Worm (Caenorhabditis elegans) whole organism, L3 larva: ENCODE data around the gene srw-59.

ENCODE experiments used
- ZK546.5 ChIP-seq: sonication (generic microtip); optimal IDR thresholded peaks from 2 replicates; lab custom pipeline; 2017; ENCODE audit warnings: missing biosample characterization, missing genetic modification characterization
- ama-1 ChIP-seq: fragments of 150-350 bp; optimal IDR thresholded peaks from 2 replicates; lab custom pipeline; 2018
- ceh-16 ChIP-seq: sonication (generic microtip); optimal IDR thresholded peaks from 2 replicates; lab custom pipeline; 2017; ENCODE audit warnings: missing biosample characterization, missing genetic modification characterization
- ceh-28 ChIP-seq: fragments of 150-350 bp; optimal IDR thresholded peaks from 2 replicates; lab custom pipeline; 2014; ENCODE audit warnings: missing biosample characterization, missing genetic modification reagents, missing genetic modification characterization
- ceh-9 ChIP-seq: sonication (generic microtip); optimal IDR thresholded peaks from 2 replicates; lab custom pipeline; 2018; ENCODE audit warnings: missing biosample characterization, missing genetic modification characterization
- daf-12 ChIP-seq: fragments of 150-350 bp; optimal IDR thresholded peaks from 2 replicates; lab custom pipeline; 2014; ENCODE audit warnings: missing biosample characterization, missing genetic modification reagents, missing genetic modification characterization
- egl-27 ChIP-seq: sonication (generic microtip); optimal IDR thresholded peaks from 4 replicates; lab custom pipeline; 2017; ENCODE audit warnings: missing biosample characterization, missing genetic modification reagents, missing genetic modification characterization
- egl-5 ChIP-seq: fragments of 150-350 bp; optimal IDR thresholded peaks from 2 replicates; lab custom pipeline; 2017; ENCODE audit warnings: missing biosample characterization, missing genetic modification reagents, missing genetic modification characterization, inconsistent platforms
- elt-1 ChIP-seq: fragments of 150-350 bp; optimal IDR thresholded peaks from 2 replicates; lab custom pipeline; 2014; ENCODE audit warnings: missing biosample characterization, missing genetic modification characterization
- elt-2 ChIP-seq: sonication (generic microtip); optimal IDR thresholded peaks from 2 replicates; lab custom pipeline; 2016; ENCODE audit warnings: missing genetic modification reagents, mild to moderate bottlenecking, missing genetic modification characterization, missing compliant biosample characterization
- eor-1 ChIP-seq, 2 experiments: fragments of 150-350 bp; optimal IDR thresholded peaks; 2 replicates each; lab custom pipeline; 2014 to 2018; ENCODE audit warnings: missing biosample characterization in 2 of 2, missing genetic modification characterization in 2 of 2
- fos-1 ChIP-seq: fragments of 150-350 bp; optimal IDR thresholded peaks from 2 replicates; lab custom pipeline; 2014; ENCODE audit warnings: missing biosample characterization, missing genetic modification characterization
- lin-15B ChIP-seq: fragments of 150-350 bp; optimal IDR thresholded peaks from 2 replicates; lab custom pipeline; 2014; ENCODE audit warnings: missing biosample characterization, missing genetic modification characterization
- lin-39 ChIP-seq: fragments of 150-350 bp; optimal IDR thresholded peaks from 2 replicates; lab custom pipeline; 2018; ENCODE audit warnings: missing biosample characterization, missing genetic modification reagents, missing genetic modification characterization
- lsy-12 ChIP-seq: sonication (generic microtip); optimal IDR thresholded peaks from 2 replicates; lab custom pipeline; 2016; ENCODE audit warnings: mild to moderate bottlenecking, missing genetic modification characterization, missing compliant biosample characterization
- mdl-1 ChIP-seq: fragments of 150-350 bp; optimal IDR thresholded peaks from 2 replicates; lab custom pipeline; 2014; ENCODE audit warnings: missing biosample characterization, missing genetic modification characterization
- nfya-1 ChIP-seq: sonication (generic microtip); optimal IDR thresholded peaks from 2 replicates; lab custom pipeline; 2017; ENCODE audit warnings: missing genetic modification characterization, mild to moderate bottlenecking, missing compliant biosample characterization, antibody characterized with exemption, moderate library complexity; ENCODE audit not compliant: insufficient read depth
- nhr-12 ChIP-seq: fragments of 150-350 bp; optimal IDR thresholded peaks from 2 replicates; lab custom pipeline; 2014; ENCODE audit warnings: missing biosample characterization, missing genetic modification characterization
- nhr-23 ChIP-seq: fragments of 150-350 bp; optimal IDR thresholded peaks from 2 replicates; lab custom pipeline; 2014; ENCODE audit warnings: missing biosample characterization, missing genetic modification reagents, missing genetic modification characterization
- nhr-237 ChIP-seq: fragments of 150-350 bp; optimal IDR thresholded peaks from 2 replicates; lab custom pipeline; 2014; ENCODE audit warnings: missing biosample characterization, missing genetic modification characterization
- nhr-25 ChIP-seq: sonication (generic microtip); optimal IDR thresholded peaks from 2 replicates; lab custom pipeline; 2017; ENCODE audit warnings: missing biosample characterization, missing genetic modification characterization
- nhr-67 ChIP-seq: fragments of 150-350 bp; optimal IDR thresholded peaks from 2 replicates; lab custom pipeline; 2014; ENCODE audit warnings: missing biosample characterization, missing genetic modification characterization
- nhr-77 ChIP-seq: fragments of 150-350 bp; optimal IDR thresholded peaks from 2 replicates; lab custom pipeline; 2014; ENCODE audit warnings: missing biosample characterization, missing genetic modification characterization
- pqm-1 ChIP-seq: fragments of 150-350 bp; optimal IDR thresholded peaks from 2 replicates; lab custom pipeline; 2017; ENCODE audit warnings: missing biosample characterization, missing genetic modification characterization, inconsistent platforms
- snpc-4 ChIP-seq: fragments of 150-350 bp; optimal IDR thresholded peaks from 2 replicates; lab custom pipeline; 2014; ENCODE audit warnings: missing biosample characterization, missing genetic modification characterization
- unc-39 ChIP-seq: sonication (generic microtip); optimal IDR thresholded peaks from 4 replicates; lab custom pipeline; 2017; ENCODE audit warnings: missing biosample characterization, missing genetic modification characterization
- unc-62 ChIP-seq: fragments of 150-350 bp; sonication (generic microtip); optimal IDR thresholded peaks from 4 replicates; lab custom pipeline; 2014; ENCODE audit warnings: missing biosample characterization, missing genetic modification reagents, missing genetic modification characterization
- zag-1 ChIP-seq: fragments of 150-350 bp; optimal IDR thresholded peaks from 2 replicates; lab custom pipeline; 2014; ENCODE audit warnings: missing biosample characterization, missing genetic modification characterization
- ztf-11 ChIP-seq: fragments of 150-350 bp; optimal IDR thresholded peaks from 2 replicates; lab custom pipeline; 2014; ENCODE audit warnings: missing biosample characterization, missing genetic modification characterization
- ztf-4 ChIP-seq: fragments of 150-350 bp; optimal IDR thresholded peaks from 2 replicates; lab custom pipeline; 2014; ENCODE audit warnings: missing biosample characterization, missing genetic modification characterization

srw-59 gene

DNA sequence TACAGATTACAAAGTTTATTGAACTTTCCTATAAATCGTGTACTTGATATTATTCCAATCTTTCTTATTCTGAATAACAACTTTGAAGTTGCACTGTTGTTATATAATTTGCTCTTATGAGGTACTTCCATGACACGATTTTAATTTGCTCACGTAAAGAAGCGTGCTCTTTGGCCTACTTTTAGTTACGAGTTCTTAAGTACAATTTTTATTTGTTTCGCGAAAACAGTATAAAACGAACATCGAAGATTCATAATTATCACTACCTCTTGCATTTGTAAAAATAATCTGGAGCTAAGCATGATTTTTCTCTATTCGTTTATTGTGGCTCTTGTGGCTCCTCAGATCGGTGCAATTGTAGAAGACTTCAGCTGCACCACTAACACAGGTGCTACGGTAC is 37.1 kb downstream of the srw-59 start, which contains the start of gene F35E8.7:
TSS of gene F35E8.7 (plus strand) at position 301 of the 400 bp plus-strand sequence.
- TF ChIP-seq mdl-1 (tag; lab: Kevin White, UChicago): no peak
- no peak for TF ChIP-seq zag-1 (tag; lab: Kevin White, UChicago)
- TF ChIP-seq egl-27: no peak
- TF ChIP-seq ztf-4: no peak
- no peak for TF ChIP-seq nfya-1
- TF ChIP-seq, all 47 proteins: peak for 0

- TF ChIP-seq eor-1 (tag; optimal IDR thresholded peaks at IDR 0.05; lab: Kevin White, UChicago) (no peak), ceh-9 (tag; lab: Kevin White, UChicago) (no peak), egl-5 (tag; lab: Kevin White, UChicago) (no peak), elt-1 (tag; lab: Kevin White, UChicago) (no peak), lsy-12 (no peak), elt-2 (tag; lab: Kevin White, UChicago) (no peak), nhr-67 (tag; lab: Kevin White, UChicago) (no peak), nhr-12 (no peak), unc-62 (GFP tag; lab: Kevin White, UChicago) (no peak), ZK546.5 (tag; lab: Kevin White, UChicago) (no peak), egl-27 (no peak), ztf-11 (tag; lab: Kevin White, UChicago) (no peak), ceh-28 (tag; lab: Kevin White, UChicago) (no peak), zag-1 (tag; lab: Kevin White, UChicago) (no peak)
Observed at ce11 chrV:15912677-15913076, 38.1 kb downstream of the srw-59 start.

DNA sequence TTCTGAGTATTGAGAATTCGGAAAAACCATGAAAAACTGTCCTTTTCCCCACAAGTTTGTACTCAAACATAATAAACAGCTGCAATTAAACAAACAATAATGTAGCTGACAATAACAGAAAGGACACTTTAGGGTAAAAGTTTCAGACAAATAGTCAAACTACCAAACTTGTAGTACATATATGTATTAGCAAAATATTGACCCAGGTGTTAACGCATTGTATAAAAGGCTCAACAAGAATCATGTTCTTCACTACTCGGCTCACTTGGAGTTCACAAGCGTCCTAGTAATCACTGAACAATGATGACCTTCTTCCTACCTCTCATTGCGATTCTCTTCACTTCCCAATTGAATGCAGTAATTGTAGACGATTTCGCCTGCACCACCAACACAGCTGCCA is 39.0 kb downstream of the srw-59 start, which contains the start of gene F35E8.6:
TSS of gene F35E8.6 (plus strand) at position 301 of the 400 bp plus-strand sequence.
- no peak for TF ChIP-seq snpc-4
- TF ChIP-seq nhr-23 (tag; lab: Kevin White, UChicago): no peak
- no peak for TF ChIP-seq ama-1 (lab: Kevin White, UChicago)
- TF ChIP-seq nhr-12: no peak
- no peak for TF ChIP-seq nhr-77 (tag; lab: Kevin White, UChicago)
- no peak for TF ChIP-seq nhr-237 (tag; lab: Kevin White, UChicago)
- TF ChIP-seq ceh-16: no peak
- no peak for TF ChIP-seq unc-62 (GFP tag; lab: Kevin White, UChicago)
- no peak for TF ChIP-seq unc-39

DNA sequence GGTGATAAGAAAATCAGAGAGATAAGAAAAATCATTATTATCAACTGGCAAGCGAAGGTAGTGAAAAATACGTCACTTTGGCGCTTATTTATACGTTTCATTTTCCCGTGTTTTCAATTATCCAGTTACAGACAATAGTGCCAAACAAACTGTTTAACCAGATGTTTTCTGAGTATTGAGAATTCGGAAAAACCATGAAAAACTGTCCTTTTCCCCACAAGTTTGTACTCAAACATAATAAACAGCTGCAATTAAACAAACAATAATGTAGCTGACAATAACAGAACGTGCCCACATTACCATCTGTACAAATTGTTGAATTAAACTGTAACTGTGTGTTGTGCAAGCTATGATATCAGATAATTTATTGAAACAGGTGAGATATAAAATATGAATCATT is 45.3 kb downstream of the srw-59 start, which contains the start of the genes F35E8.1 and F35E8.2:
TSS of gene F35E8.1 (minus strand) at position 101 of the 400 bp plus-strand sequence.
TSS of gene F35E8.2 (plus strand) at position 132 of the 400 bp plus-strand sequence.
- TF ChIP-seq elt-2 (tag; lab: Kevin White, UChicago): peak; percentile 27

DNA sequence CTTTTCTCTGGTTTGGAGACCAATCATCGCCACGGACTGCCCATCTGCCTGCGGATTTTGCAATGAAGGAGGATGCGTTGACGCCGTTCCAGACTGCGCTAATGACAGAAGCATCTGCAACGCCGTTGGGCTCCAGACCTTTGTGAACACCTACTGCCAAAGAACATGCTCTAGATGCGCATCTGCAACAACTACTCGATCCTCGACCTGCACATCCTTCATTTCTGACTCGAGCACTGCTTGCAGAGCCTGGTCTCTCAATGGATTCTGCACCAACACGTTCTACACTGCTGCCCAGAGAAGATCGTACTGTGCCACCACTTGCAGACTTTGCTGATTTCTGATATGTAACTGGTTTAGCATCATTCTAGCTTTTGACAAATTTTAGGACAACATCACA is 50.2 kb downstream of the srw-59 start:
- TF ChIP-seq nhr-12: no peak
- TF ChIP-seq fos-1: no peak
- TF ChIP-seq nhr-77 (tag; lab: Kevin White, UChicago): no peak
- TF ChIP-seq zag-1 (tag; lab: Kevin White, UChicago): no peak
- no peak for TF ChIP-seq unc-62 (GFP tag; lab: Kevin White, UChicago)
- no peak for TF ChIP-seq nhr-25
- TF ChIP-seq ceh-28 (tag; lab: Kevin White, UChicago): no peak
- no peak for TF ChIP-seq lin-39 (tag; lab: Kevin White, UChicago)
- TF ChIP-seq daf-12 (tag; lab: Kevin White, UChicago): no peak
- TF ChIP-seq ztf-4: no peak
- TF ChIP-seq eor-1 (tag; optimal IDR thresholded peaks at IDR 0.05; lab: Kevin White, UChicago): no peak
- TF ChIP-seq ztf-11 (tag; lab: Kevin White, UChicago): no peak
- TF ChIP-seq ceh-16: no peak
- TF ChIP-seq pqm-1 (tag; lab: Kevin White, UChicago): no peak
- no peak for TF ChIP-seq lin-15B
